Worm (Caenorhabditis elegans) whole organism, young adult: ENCODE results near the gene W01C9.2.

Experiments
- B0035.1 ChIP-seq: sonication (generic microtip); optimal IDR thresholded peaks from 2 replicates; lab custom pipeline; 2016; ENCODE audit warnings: missing genetic modification characterization, mild to moderate bottlenecking, missing compliant biosample characterization, missing genotype, missing genetic modification reagents
- C17E4.6 ChIP-seq: fragments of 200-800 bp; sonication (Bioruptor generic); IDR thresholded peaks from 2 replicates; pipeline ENCODE4 v1.3.6; 2022; ENCODE audit warnings: missing genetic modification reagents, missing genetic modification characterization, missing compliant biosample characterization
- D2030.7 ChIP-seq: fragments of 200-800 bp; sonication (Bioruptor generic); IDR thresholded peaks from 2 replicates; pipeline ENCODE4 v1.3.6; 2022; ENCODE audit warnings: missing genetic modification reagents, missing genetic modification characterization, missing compliant biosample characterization
- F10E7.11 ChIP-seq: sonication (generic microtip); optimal IDR thresholded peaks from 2 replicates; lab custom pipeline; 2017; ENCODE audit warnings: mild to moderate bottlenecking, missing genetic modification characterization, moderate library complexity, missing compliant biosample characterization
- F33H1.4 ChIP-seq: fragments of 200-800 bp; sonication (Bioruptor generic); IDR thresholded peaks from 2 replicates; pipeline ENCODE4 v1.3.6; 2022; ENCODE audit warnings: missing genetic modification reagents, missing genetic modification characterization, missing compliant biosample characterization
- Y53F4B.3 ChIP-seq: fragments of 200-800 bp; sonication (Bioruptor generic); IDR thresholded peaks from 2 replicates; pipeline ENCODE4 v1.3.6; 2022; ENCODE audit warnings: missing genetic modification reagents, missing genetic modification characterization, missing compliant biosample characterization
- Y53G8AR.9 ChIP-seq: fragments of 200-800 bp; sonication (Bioruptor generic); conservative IDR thresholded peaks from 2 replicates; pipeline ENCODE4 v1.3.6; 2022; ENCODE audit warnings: missing genetic modification reagents, missing genetic modification characterization, missing compliant biosample characterization
- akir-1 ChIP-seq: fragments of 200-800 bp; sonication (Bioruptor generic); optimal IDR thresholded peaks from 2 replicates; lab custom pipeline; 2018; ENCODE audit warnings: mild to moderate bottlenecking, missing genetic modification characterization, moderate library complexity, missing compliant biosample characterization
- aptf-3 ChIP-seq: fragments of 200-800 bp; sonication (Bioruptor generic); IDR thresholded peaks from 2 replicates; pipeline ENCODE4 v1.3.6; 2022; ENCODE audit warnings: missing genetic modification characterization, missing compliant biosample characterization
- athp-1 ChIP-seq: sonication (generic microtip); optimal IDR thresholded peaks from 2 replicates; lab custom pipeline; 2017; ENCODE audit warnings: mild to moderate bottlenecking, missing genetic modification characterization, missing compliant biosample characterization
- attf-3 ChIP-seq: fragments of 200-800 bp; sonication (Bioruptor generic); conservative IDR thresholded peaks from 2 replicates; pipeline ENCODE4 v1.3.6; 2022; ENCODE audit warnings: missing genetic modification reagents, missing genetic modification characterization, missing compliant biosample characterization
- attf-5 ChIP-seq: fragments of 200-800 bp; sonication (Bioruptor generic); optimal IDR thresholded peaks from 2 replicates; lab custom pipeline; 2018; ENCODE audit warnings: mild to moderate bottlenecking, missing genetic modification characterization, missing compliant biosample characterization
- attf-6 ChIP-seq: fragments of 200-800 bp; sonication (Bioruptor generic); IDR thresholded peaks from 2 replicates; pipeline ENCODE4 v1.3.6; 2022; ENCODE audit warnings: missing genetic modification reagents, missing genetic modification characterization, missing compliant biosample characterization
- bed-1 ChIP-seq: fragments of 200-800 bp; sonication (Bioruptor generic); IDR thresholded peaks from 2 replicates; pipeline ENCODE4 v1.3.6; 2022; ENCODE audit warnings: missing genetic modification reagents, missing genetic modification characterization, missing compliant biosample characterization
- bed-2 ChIP-seq: fragments of 200-800 bp; sonication (Bioruptor generic); IDR thresholded peaks from 2 replicates; pipeline ENCODE4 v1.3.6; 2022; ENCODE audit warnings: missing genetic modification reagents, missing genetic modification characterization, missing compliant biosample characterization
- cebp-2 ChIP-seq: fragments of 200-800 bp; sonication (Bioruptor generic); IDR thresholded peaks from 2 replicates; pipeline ENCODE4 v1.3.6; 2022; ENCODE audit warnings: missing genetic modification characterization, missing compliant biosample characterization
- ceh-79 ChIP-seq: sonication (generic microtip); optimal IDR thresholded peaks from 2 replicates; lab custom pipeline; 2017; ENCODE audit warnings: mild to moderate bottlenecking, missing genetic modification characterization, missing compliant biosample characterization
- die-1 ChIP-seq: sonication (generic microtip); optimal IDR thresholded peaks from 2 replicates; lab custom pipeline; 2016; ENCODE audit warnings: missing genotype, mild to moderate bottlenecking, missing genetic modification characterization, missing compliant biosample characterization
- dox-1 ChIP-seq: fragments of 200-800 bp; sonication (Bioruptor generic); IDR thresholded peaks from 2 replicates; pipeline ENCODE4 v1.3.6; 2022; ENCODE audit warnings: missing genetic modification reagents, missing genetic modification characterization, missing compliant biosample characterization
- dpl-1 ChIP-seq: fragments of 150-350 bp; optimal IDR thresholded peaks from 2 replicates; lab custom pipeline; 2014; ENCODE audit warnings: missing biosample characterization, missing genetic modification reagents, missing genetic modification characterization
- egl-18 ChIP-seq: fragments of 200-800 bp; sonication (Bioruptor generic); IDR thresholded peaks from 2 replicates; pipeline ENCODE4 v1.3.6; 2022; ENCODE audit warnings: missing genetic modification reagents, missing genetic modification characterization, missing compliant biosample characterization
- egl-44 ChIP-seq: fragments of 200-800 bp; sonication (Bioruptor generic); IDR thresholded peaks from 2 replicates; pipeline ENCODE4 v1.3.6; 2022; ENCODE audit warnings: missing genetic modification reagents, missing genetic modification characterization, missing compliant biosample characterization
- ets-4 ChIP-seq: fragments of 200-800 bp; sonication (Bioruptor generic); optimal IDR thresholded peaks from 2 replicates; lab custom pipeline; 2018; ENCODE audit warnings: mild to moderate bottlenecking, missing genetic modification characterization, missing compliant biosample characterization
- gei-17 ChIP-seq: fragments of 200-800 bp; sonication (Bioruptor generic); optimal IDR thresholded peaks from 2 replicates; lab custom pipeline; 2018; ENCODE audit warnings: mild to moderate bottlenecking, missing genetic modification characterization, missing compliant biosample characterization
- hlh-26 ChIP-seq: fragments of 200-800 bp; sonication (Bioruptor generic); conservative IDR thresholded peaks from 2 replicates; pipeline ENCODE4 v1.3.6; 2022; ENCODE audit warnings: missing genetic modification reagents, missing genetic modification characterization, missing compliant biosample characterization
- hsf-1 ChIP-seq: fragments of 200-800 bp; sonication (Bioruptor generic); IDR thresholded peaks from 2 replicates; pipeline ENCODE4 v1.3.6; 2022; ENCODE audit warnings: missing genetic modification reagents, missing genetic modification characterization, missing compliant biosample characterization
- let-526 ChIP-seq: fragments of 200-800 bp; sonication (Bioruptor generic); IDR thresholded peaks from 2 replicates; pipeline ENCODE4 v1.3.6; 2022; ENCODE audit warnings: missing genetic modification reagents, missing genetic modification characterization, missing compliant biosample characterization
- lin-54 ChIP-seq: fragments of 200-800 bp; sonication (Bioruptor generic); optimal IDR thresholded peaks from 2 replicates; lab custom pipeline; 2018; ENCODE audit warnings: mild to moderate bottlenecking, missing genetic modification characterization, missing compliant biosample characterization
- mxl-1 ChIP-seq: sonication (generic microtip); optimal IDR thresholded peaks from 2 replicates; lab custom pipeline; 2016; ENCODE audit warnings: missing genetic modification characterization, missing compliant biosample characterization
- nfyb-1 ChIP-seq: fragments of 200-800 bp; sonication (Bioruptor generic); IDR thresholded peaks from 2 replicates; pipeline ENCODE4 v1.3.6; 2022; ENCODE audit warnings: missing genetic modification reagents, missing genetic modification characterization, missing compliant biosample characterization
- nhr-120 ChIP-seq: fragments of 200-800 bp; sonication (Bioruptor generic); IDR thresholded peaks from 2 replicates; pipeline ENCODE4 v1.3.6; 2022; ENCODE audit warnings: missing genetic modification characterization, missing compliant biosample characterization
- nhr-179 ChIP-seq: sonication (generic microtip); optimal IDR thresholded peaks from 2 replicates; lab custom pipeline; 2016; ENCODE audit warnings: mild to moderate bottlenecking, missing genetic modification characterization, missing compliant biosample characterization
- rec-8 ChIP-seq, 2 experiments: sonication (generic microtip); optimal IDR thresholded peaks; 2 replicates each; lab custom pipeline; 2016; ENCODE audit warnings: mild to moderate bottlenecking in 2 of 2, missing genetic modification characterization in 2 of 2, missing genetic modification reagents in 2 of 2, missing genotype in 2 of 2, missing biosample characterization in 1 of 2, missing compliant biosample characterization in 1 of 2, moderate library complexity in 1 of 2
- repo-1 ChIP-seq: sonication (generic microtip); optimal IDR thresholded peaks from 2 replicates; lab custom pipeline; 2017; ENCODE audit warnings: mild to moderate bottlenecking, missing genetic modification characterization, missing compliant biosample characterization
- rpc-1 ChIP-seq, 2 experiments: fragments of 150-350 bp in 1 of 2; sonication (generic microtip) in 1 of 2; optimal IDR thresholded peaks; 2 replicates each; lab custom pipeline; 2014 to 2018; ENCODE audit warnings: missing biosample characterization in 1 of 2, missing genetic modification characterization in 1 of 2, missing genetic modification reagents in 1 of 2, missing genotype in 1 of 2
- snpc-1.1 ChIP-seq: sonication (generic microtip); optimal IDR thresholded peaks from 2 replicates; lab custom pipeline; 2017; ENCODE audit warnings: missing genetic modification characterization, mild to moderate bottlenecking, missing compliant biosample characterization, antibody characterized with exemption, moderate library complexity, missing genotype, missing genetic modification reagents; ENCODE audit not compliant: insufficient read depth
- snpc-3.4 ChIP-seq: sonication (generic microtip); optimal IDR thresholded peaks from 2 replicates; lab custom pipeline; 2017; ENCODE audit warnings: missing genetic modification characterization, mild to moderate bottlenecking, missing compliant biosample characterization, antibody characterized with exemption, moderate library complexity, missing genotype, missing genetic modification reagents
- somi-1 ChIP-seq: fragments of 200-800 bp; sonication (Bioruptor generic); optimal IDR thresholded peaks from 2 replicates; lab custom pipeline; 2018; ENCODE audit warnings: mild to moderate bottlenecking, missing genetic modification characterization, missing compliant biosample characterization
- sptf-2 ChIP-seq: fragments of 200-800 bp; sonication (Bioruptor generic); optimal IDR thresholded peaks from 2 replicates; lab custom pipeline; 2018; ENCODE audit warnings: mild to moderate bottlenecking, missing genetic modification characterization, missing compliant biosample characterization
- unc-62 ChIP-seq: fragments of 150-350 bp; optimal IDR thresholded peaks from 2 replicates; lab custom pipeline; 2014; ENCODE audit warnings: missing biosample characterization, missing genetic modification reagents, missing genetic modification characterization
- ztf-26 ChIP-seq: sonication (generic microtip); optimal IDR thresholded peaks from 2 replicates; lab custom pipeline; 2017; ENCODE audit warnings: missing genetic modification characterization, missing compliant biosample characterization
- ztf-28 ChIP-seq: fragments of 200-800 bp; sonication (Bioruptor generic); IDR thresholded peaks from 2 replicates; pipeline ENCODE4 v1.3.6; 2022; ENCODE audit warnings: missing genetic modification reagents, missing genetic modification characterization, missing compliant biosample characterization

Gene W01C9.2

ce11 chrII:8561227-8561626, 25.1 kb downstream of the W01C9.2 start, which contains the start of gene iff-2 (continued):
- peak; percentile 36 for TF ChIP-seq akir-1 (GFP tag; lab: Kevin White, UChicago)
- TF ChIP-seq attf-3 (GFP tag; lab: Robert Waterston, UW): peak; percentile 85
- peak; percentile 98 for TF ChIP-seq lin-54
- peak; percentile 78 for TF ChIP-seq B0035.1 (tag; lab: Kevin White, UChicago)
- TF ChIP-seq rec-8 (tag; optimal IDR thresholded peaks at IDR 0.05; lab: Kevin White, UChicago): no peak
- TF ChIP-seq hsf-1 (GFP tag; lab: Robert Waterston, UW): 0 out of 2 replicates have a peak, but pooled peaks have one; percentile 53
- TF ChIP-seq Y53F4B.3: no peak
- TF ChIP-seq Y53G8AR.9 (GFP tag; lab: Robert Waterston, UW): peak; percentile 98
- TF ChIP-seq athp-1 (tag; lab: Kevin White, UChicago): peak; percentile 89
- peak; percentile 66 for TF ChIP-seq die-1 (tag; lab: Kevin White, UChicago)
- TF ChIP-seq snpc-3.4 (tag; lab: Kevin White, UChicago): peak; percentile 18
- peak; percentile 72; the same call in 1 of the 2 replicates for TF ChIP-seq ztf-28 (GFP tag; lab: Robert Waterston, UW)
- peak; percentile 96 for TF ChIP-seq let-526 (GFP tag; lab: Robert Waterston, UW)
- TF ChIP-seq ztf-26 (tag; lab: Kevin White, UChicago): peak; percentile 98
- TF ChIP-seq egl-18 (GFP tag; lab: Robert Waterston, UW): 0 out of 2 replicates have a peak, but pooled peaks have one; percentile 58
- TF ChIP-seq mxl-1 (tag; lab: Kevin White, UChicago): no peak
- TF ChIP-seq D2030.7 (GFP tag; lab: Robert Waterston, UW): no peak
- peak; percentile 93 for TF ChIP-seq somi-1 (GFP tag; lab: Kevin White, UChicago)
- peak; percentile 81 for TF ChIP-seq F33H1.4 (GFP tag; lab: Robert Waterston, UW)
- TF ChIP-seq dox-1: no peak; the same call in none of the 2 replicates
- TF ChIP-seq snpc-1.1: peak; percentile 14
- TF ChIP-seq bed-2 (GFP tag; lab: Robert Waterston, UW): peak; percentile 84; the same call in 1 of the 2 replicates
- peak; percentile 80; the same call in 1 of the 2 replicates for TF ChIP-seq nhr-120 (GFP tag; lab: Robert Waterston, UW)
- TF ChIP-seq nfyb-1 (GFP tag; lab: Robert Waterston, UW): peak; percentile 97
- no peak for TF ChIP-seq aptf-3 (GFP tag; lab: Robert Waterston, UW)
- TF ChIP-seq ceh-79 (tag; lab: Kevin White, UChicago): no peak
- no peak for TF ChIP-seq bed-1 (GFP tag; lab: Robert Waterston, UW)
- peak; percentile 82 for TF ChIP-seq gei-17 (GFP tag; lab: Kevin White, UChicago)
- TF ChIP-seq C17E4.6 (GFP tag; lab: Robert Waterston, UW): peak; percentile 93
- TF ChIP-seq hlh-26 (GFP tag; lab: Robert Waterston, UW): no peak
- TF ChIP-seq rpc-1 (optimal IDR thresholded peaks at IDR 0.05; lab: Kevin White, UChicago): peak; percentile 6
- no peak for TF ChIP-seq rpc-1 (tag; optimal IDR thresholded peaks at IDR 0.05; lab: Kevin White, UChicago)
- TF ChIP-seq unc-62 (GFP tag; lab: Kevin White, UChicago): peak; percentile 87
- peak; percentile 53; the same call in 1 of the 2 replicates for TF ChIP-seq attf-6 (GFP tag; lab: Robert Waterston, UW)
- peak; percentile 94 for TF ChIP-seq egl-44
- peak; percentile 99 for TF ChIP-seq ets-4 (GFP tag; lab: Kevin White, UChicago)
- TF ChIP-seq F10E7.11: peak; percentile 23
- peak; percentile 73 for TF ChIP-seq dpl-1 (GFP tag; lab: Kevin White, UChicago)

DNA sequence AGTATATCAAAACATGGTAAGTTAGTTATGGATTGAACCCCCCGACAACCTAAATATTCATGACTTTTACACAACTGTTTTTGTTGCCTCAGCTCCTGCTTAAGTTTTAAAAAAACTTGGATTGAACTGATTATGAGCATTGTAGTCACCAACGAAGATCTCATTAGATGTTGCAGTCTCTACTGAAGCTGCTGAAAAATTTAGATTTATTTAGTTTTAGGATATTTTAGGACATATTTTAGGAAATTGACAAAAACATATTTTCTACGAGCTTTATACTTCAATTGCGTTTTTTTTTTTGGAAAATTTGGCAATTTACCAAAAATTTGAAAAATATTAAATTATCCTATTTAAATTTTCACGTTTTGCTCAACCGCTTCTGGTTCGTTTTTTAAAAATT, 25.8 kb downstream of the W01C9.2 start, which contains the start of gene F54C9.14:
Gene F54C9.14 (plus strand): TSS at position 301 of the 400 bp plus-strand sequence.
- TF ChIP-seq sptf-2 (GFP tag; lab: Kevin White, UChicago) (no peak), repo-1 (tag; lab: Kevin White, UChicago) (no peak), attf-5 (GFP tag; lab: Kevin White, UChicago) (no peak), ztf-28 (GFP tag; lab: Robert Waterston, UW) (no peak), dpl-1 (GFP tag; lab: Kevin White, UChicago) (no peak), die-1 (tag; lab: Kevin White, UChicago) (no peak), nhr-179 (tag; lab: Kevin White, UChicago) (no peak), egl-44 (no peak), B0035.1 (tag; lab: Kevin White, UChicago) (no peak), cebp-2 (no peak)
